Fruit fly (Drosophila melanogaster): ENCODE results near the gene Arp5.

Gene Arp5

DNA sequence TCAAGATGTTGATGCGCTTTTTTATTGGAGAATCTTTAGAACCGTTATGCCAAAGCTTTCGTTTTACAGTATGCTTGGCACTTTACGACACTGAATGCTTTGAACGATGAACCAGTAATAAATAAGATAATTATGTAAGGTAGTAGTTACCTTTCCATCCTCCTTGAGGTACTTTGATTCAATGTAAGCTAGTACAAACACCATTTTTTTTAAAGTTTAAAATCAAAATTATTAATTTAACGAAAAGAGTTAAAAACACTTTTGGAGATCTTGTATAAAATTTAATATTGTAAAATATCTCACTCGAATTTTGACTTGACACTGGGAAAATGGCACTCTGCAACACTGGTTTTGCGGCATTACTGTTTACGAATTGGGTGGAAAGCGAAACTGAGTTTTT lies at the start of gene Arp5, which contains the start of gene CG7208 (continued):
- TF ChIP-seq bbx (GFP tag; IDR thresholded peaks at IDR 0.05; ENCODE audit: partially characterized antibody) (0 out of 2 replicates have a peak, but pooled peaks have one; percentile 12), esg (GFP tag; conservative IDR thresholded peaks at IDR 0.05) (peak; percentile 50), CG42726 (GFP tag; IDR thresholded peaks at IDR 0.05; ENCODE audit: partially characterized antibody) (no peak), CG30431 (GFP tag; optimal IDR thresholded peaks at IDR 0.05) (peak; percentile 5), zen2 (GFP tag; IDR thresholded peaks at IDR 0.05; ENCODE audit: partially characterized antibody) (no peak), cad (GFP tag; optimal IDR thresholded peaks at IDR 0.05) (no peak), HmgZ (tag; optimal IDR thresholded peaks at IDR 0.05) (peak; percentile 80), Rfx (GFP tag; IDR thresholded peaks at IDR 0.05) (peak; percentile 81), abd-A (tag; optimal IDR thresholded peaks at IDR 0.05) (no peak), CG17186 (GFP tag; optimal IDR thresholded peaks at IDR 0.05) (no peak), CG1603 (tag; optimal IDR thresholded peaks at IDR 0.05) (no peak), CG6272 (GFP tag; IDR thresholded peaks at IDR 0.05) (peak; percentile 62), HLH3B (GFP tag; IDR thresholded peaks at IDR 0.05) (no peak), Pdp1 (GFP tag; optimal IDR thresholded peaks at IDR 0.05) (peak; percentile 66 to 98), CG2129 (GFP tag; IDR thresholded peaks at IDR 0.05; ENCODE audit: partially characterized antibody) (no peak), Atf3 (GFP tag; optimal IDR thresholded peaks at IDR 0.05) (peak; percentile 42), CTCF (GFP tag; optimal IDR thresholded peaks at IDR 0.05) (peak; percentile 6), Antp (GFP tag; optimal IDR thresholded peaks at IDR 0.05) (peak; percentile 17), CG11504 (tag; optimal IDR thresholded peaks at IDR 0.05) (no peak), Hey (tag; optimal IDR thresholded peaks at IDR 0.05) (no peak), Oaz (GFP tag; IDR thresholded peaks at IDR 0.05) (no peak), bigmax (GFP tag; optimal IDR thresholded peaks at IDR 0.05) (no peak), Xrp1 (GFP tag; IDR thresholded peaks at IDR 0.05) (peak; percentile 67), Mes4 (GFP tag; optimal IDR thresholded peaks at IDR 0.05) (peak; percentile 11), Doc3 (GFP tag; IDR thresholded peaks at IDR 0.05; ENCODE audit: partially characterized antibody) (peak; percentile 37; the same call in 2 of the 3 replicates), sisA (GFP tag; IDR thresholded peaks at IDR 0.05) (peak; percentile 62), CkIIα-i1 (GFP tag; IDR thresholded peaks at IDR 0.05) (no peak), Bgb (GFP tag; IDR thresholded peaks at IDR 0.05; ENCODE audit: partially characterized antibody) (no peak), CG15696 (tag; optimal IDR thresholded peaks at IDR 0.05) (peak; percentile 4), Rx (GFP tag; IDR thresholded peaks at IDR 0.05) (no peak), CG15269 (tag; optimal IDR thresholded peaks at IDR 0.05) (no peak), org-1 (GFP tag; optimal IDR thresholded peaks at IDR 0.05) (no peak), p53 (GFP tag; optimal IDR thresholded peaks at IDR 0.05) (no peak), CG9932 (GFP tag; IDR thresholded peaks at IDR 0.05) (peak; percentile 88), CG5245 (GFP tag; optimal IDR thresholded peaks at IDR 0.05) (peak; percentile 14), CG4360 (GFP tag; IDR thresholded peaks at IDR 0.05) (no peak), Fer2 (tag; optimal IDR thresholded peaks at IDR 0.05) (peak; percentile 48), CG7839 (tag; optimal IDR thresholded peaks at IDR 0.05) (no peak), CG12155 (GFP tag; optimal IDR thresholded peaks at IDR 0.05) (peak; percentile 73), CG32532 (GFP tag; IDR thresholded peaks at IDR 0.05) (peak; percentile 63), GATAe (GFP tag; conservative IDR thresholded peaks at IDR 0.05) (no peak), CG4328 (GFP tag; optimal IDR thresholded peaks at IDR 0.05) (peak; percentile 49), Dfd (GFP tag; optimal IDR thresholded peaks at IDR 0.05) (no peak), CG8944 (GFP tag; optimal IDR thresholded peaks at IDR 0.05) (peak; percentile 13), luna (GFP tag; optimal IDR thresholded peaks at IDR 0.05) (peak; percentile 51), CG7963 (GFP tag; IDR thresholded peaks at IDR 0.05; ENCODE audit: partially characterized antibody) (no peak), CG8290 (GFP tag; optimal IDR thresholded peaks at IDR 0.05) (peak; percentile 66), CG8290 (tag; optimal IDR thresholded peaks at IDR 0.05) (peak in 1 of 2 experiments; percentile 34), jing (GFP tag; optimal IDR thresholded peaks at IDR 0.05) (no peak), ranshi (GFP tag; IDR thresholded peaks at IDR 0.05) (peak; percentile 57), Opbp (GFP tag; IDR thresholded peaks at IDR 0.05; ENCODE audit: partially characterized antibody) (no peak), CG4854 (GFP tag; optimal IDR thresholded peaks at IDR 0.05) (peak; percentile 58)
